Fruit fly (Drosophila melanogaster) whole organism: ENCODE results near the gene Graf.

Source experiments
- CG8478 ChIP-seq: fragments of >200 bp; optimal IDR thresholded peaks from 2 replicates; lab custom pipeline; 2018; ENCODE audit warnings: inconsistent platforms
- Dll ChIP-seq: fragments of >200 bp; optimal IDR thresholded peaks from 2 replicates; lab custom pipeline; 2017
- EcR ChIP-seq, 2 experiments: fragments of >200 bp; optimal IDR thresholded peaks; 2 replicates each; lab custom pipeline; 2017; ENCODE audit warnings: missing biosample characterization in 2 of 2, missing genetic modification characterization in 2 of 2, missing genetic modification reagents in 2 of 2
- pan ChIP-seq: fragments of >200 bp; optimal IDR thresholded peaks from 2 replicates; lab custom pipeline; 2017
- psq ChIP-seq: fragments of >200 bp; optimal IDR thresholded peaks from 2 replicates; lab custom pipeline; 2017
- usp ChIP-seq: fragments of >200 bp; optimal IDR thresholded peaks from 2 replicates; lab custom pipeline; 2017; ENCODE audit warnings: missing biosample characterization, missing genetic modification characterization, mixed read lengths

The Graf gene

DNA sequence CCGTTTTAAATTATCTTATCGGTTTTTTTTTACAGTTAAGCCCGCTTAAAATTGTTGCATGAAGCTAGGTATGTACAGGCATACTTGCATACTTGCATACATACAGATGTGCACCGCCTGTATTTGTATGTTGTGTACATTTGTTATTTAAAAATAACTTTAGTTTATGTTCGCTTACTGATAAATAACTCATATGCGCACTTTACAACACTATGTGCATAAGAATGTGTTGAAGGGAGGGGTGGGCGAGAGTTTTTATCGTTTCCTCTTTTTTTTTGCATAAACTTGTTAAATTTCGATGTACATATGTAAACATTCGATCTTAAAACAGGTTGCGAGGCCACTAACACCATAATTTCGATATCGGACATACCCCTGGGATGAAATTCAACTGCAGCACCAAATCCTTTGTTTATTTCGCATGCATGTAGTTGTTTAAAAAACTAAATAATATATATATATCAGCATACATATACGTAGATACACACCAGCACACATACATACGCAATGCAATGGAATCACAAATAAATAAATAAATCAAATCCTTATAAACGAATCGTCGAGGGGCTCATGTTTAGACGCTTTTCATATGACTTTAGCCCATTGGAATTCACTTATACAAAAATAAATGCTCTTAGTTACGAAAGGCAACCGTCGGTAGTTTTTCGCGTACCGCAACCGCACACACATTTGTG, 634 bp downstream of the Graf start:
- no peak for TF ChIP-seq psq (lab: Kevin White, UChicago)
- TF ChIP-seq pan (lab: Kevin White, UChicago), result peak; percentile 32

DNA sequence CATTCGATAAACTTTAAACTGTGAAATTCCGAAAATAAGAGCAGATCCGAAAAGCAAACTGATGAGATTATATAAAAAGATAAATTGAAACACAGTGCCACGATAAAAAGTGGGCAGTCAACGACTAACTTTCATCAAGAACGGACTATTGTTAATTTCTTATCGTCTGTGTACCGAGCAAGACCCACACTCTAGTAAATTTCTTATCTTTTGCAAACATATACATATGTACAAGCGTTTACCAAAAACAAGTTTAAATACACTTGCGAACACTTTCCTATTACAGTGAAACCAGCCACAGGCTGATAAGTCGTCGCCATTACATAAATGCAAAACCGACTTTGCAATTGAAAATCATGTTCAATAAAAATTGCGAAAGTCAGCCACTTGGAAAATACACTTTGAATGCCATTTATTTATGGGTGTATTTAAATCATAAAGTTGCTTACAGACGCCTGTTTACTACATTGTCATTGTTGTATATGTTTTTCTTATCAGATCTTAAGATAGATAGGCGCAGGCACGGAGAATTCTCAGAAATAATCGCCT, 1.8 kb downstream of the Graf start:
- TF ChIP-seq usp (GFP tag; lab: Kevin White, UChicago), result no peak
- TF ChIP-seq psq (lab: Kevin White, UChicago), result no peak
- no peak for TF ChIP-seq pan (lab: Kevin White, UChicago)
- TF ChIP-seq Dll (lab: Kevin White, UChicago), result no peak
- TF ChIP-seq EcR (GFP tag; optimal IDR thresholded peaks at IDR 0.05; lab: Kevin White, UChicago), result no peak
- TF ChIP-seq CG8478, result no peak

DNA sequence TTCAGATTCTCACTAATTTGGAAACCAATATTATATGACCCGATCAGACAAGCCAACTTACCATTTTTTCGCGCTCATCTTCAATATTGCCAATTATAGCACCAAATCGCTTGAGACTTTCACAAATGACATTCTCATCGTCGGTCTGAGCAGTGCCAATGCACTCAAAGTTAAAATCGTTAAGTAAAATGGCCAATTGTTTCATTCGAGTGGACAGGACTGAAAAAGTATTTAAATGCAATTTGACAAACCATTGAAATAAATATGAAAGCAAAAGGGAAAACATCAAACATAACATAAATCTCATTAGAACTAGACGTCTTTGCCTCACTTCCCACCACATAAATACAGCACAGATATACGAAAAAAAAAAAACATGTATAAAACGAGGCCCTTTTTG, 4.5 kb downstream of the Graf start, which contains the start of gene CG8260:
Gene CG8260 (plus strand): TSS at position 301 of the 400 bp plus-strand sequence.
- no peak for TF ChIP-seq Dll (lab: Kevin White, UChicago)
- TF ChIP-seq pan (lab: Kevin White, UChicago), result no peak
- TF ChIP-seq CG8478, result no peak
- TF ChIP-seq psq (lab: Kevin White, UChicago), result no peak
- no peak for TF ChIP-seq EcR (GFP tag; optimal IDR thresholded peaks at IDR 0.05; lab: Kevin White, UChicago)
- TF ChIP-seq usp (GFP tag; lab: Kevin White, UChicago), result no peak

DNA sequence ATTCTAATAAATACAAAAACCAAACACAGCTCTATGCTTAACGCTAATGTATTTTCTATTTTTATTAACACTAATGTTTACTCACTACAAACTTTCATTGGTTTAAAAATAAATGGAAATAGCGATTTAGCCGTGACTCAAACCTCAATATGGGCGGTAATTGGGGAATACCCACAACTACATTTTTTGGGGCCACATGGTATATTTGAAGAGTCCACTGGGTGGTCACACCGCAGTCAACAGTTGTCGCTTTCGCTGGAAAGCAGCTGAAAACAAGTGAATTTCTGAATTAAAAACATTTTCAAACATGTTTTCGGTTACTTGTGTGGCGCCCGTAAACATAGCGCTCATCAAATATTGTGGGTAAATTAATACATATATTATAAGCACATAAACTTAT, 11.6 kb downstream of the Graf start, which contains the start of gene Mvd:
Gene Mvd (plus strand): TSS at position 222 of the 400 bp plus-strand sequence.
- TF ChIP-seq pan (lab: Kevin White, UChicago), result no peak
- no peak for TF ChIP-seq psq (lab: Kevin White, UChicago)
- TF ChIP-seq usp (GFP tag; lab: Kevin White, UChicago), result no peak
- TF ChIP-seq EcR (GFP tag; optimal IDR thresholded peaks at IDR 0.05; lab: Kevin White, UChicago), result no peak
- TF ChIP-seq Dll (lab: Kevin White, UChicago), result no peak
- no peak for TF ChIP-seq CG8478

DNA sequence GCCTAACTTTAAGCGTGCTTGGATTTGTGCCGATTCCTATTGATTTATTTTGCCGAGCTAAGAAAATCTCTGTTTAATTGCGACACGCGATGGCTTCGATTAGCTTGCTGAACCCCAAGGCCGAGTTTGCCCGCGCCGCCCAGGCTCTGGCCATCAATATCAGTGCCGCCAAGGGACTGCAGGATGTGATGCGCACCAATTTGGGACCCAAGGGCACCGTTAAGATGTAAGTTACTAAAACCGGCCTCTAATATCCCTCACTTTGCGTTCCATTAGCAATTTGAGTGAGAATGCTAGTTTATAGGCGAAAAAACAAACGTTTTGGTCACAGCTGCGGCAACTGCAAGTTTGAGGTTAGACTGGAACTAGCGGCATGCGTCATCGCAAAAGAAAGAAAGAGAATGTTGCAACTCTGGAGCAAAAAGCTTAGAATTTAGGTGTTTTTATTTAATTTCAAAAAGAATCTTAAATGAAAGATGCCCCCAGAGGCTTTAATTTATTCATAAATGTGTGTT, 13.8 kb downstream of the Graf start:
- TF ChIP-seq pan (lab: Kevin White, UChicago), result no peak
- no peak for TF ChIP-seq CG8478
- no peak for TF ChIP-seq EcR (GFP tag; optimal IDR thresholded peaks at IDR 0.05; lab: Kevin White, UChicago)
- no peak for TF ChIP-seq Dll (lab: Kevin White, UChicago)
- no peak for TF ChIP-seq psq (lab: Kevin White, UChicago)
- TF ChIP-seq usp (GFP tag; lab: Kevin White, UChicago), result no peak

DNA sequence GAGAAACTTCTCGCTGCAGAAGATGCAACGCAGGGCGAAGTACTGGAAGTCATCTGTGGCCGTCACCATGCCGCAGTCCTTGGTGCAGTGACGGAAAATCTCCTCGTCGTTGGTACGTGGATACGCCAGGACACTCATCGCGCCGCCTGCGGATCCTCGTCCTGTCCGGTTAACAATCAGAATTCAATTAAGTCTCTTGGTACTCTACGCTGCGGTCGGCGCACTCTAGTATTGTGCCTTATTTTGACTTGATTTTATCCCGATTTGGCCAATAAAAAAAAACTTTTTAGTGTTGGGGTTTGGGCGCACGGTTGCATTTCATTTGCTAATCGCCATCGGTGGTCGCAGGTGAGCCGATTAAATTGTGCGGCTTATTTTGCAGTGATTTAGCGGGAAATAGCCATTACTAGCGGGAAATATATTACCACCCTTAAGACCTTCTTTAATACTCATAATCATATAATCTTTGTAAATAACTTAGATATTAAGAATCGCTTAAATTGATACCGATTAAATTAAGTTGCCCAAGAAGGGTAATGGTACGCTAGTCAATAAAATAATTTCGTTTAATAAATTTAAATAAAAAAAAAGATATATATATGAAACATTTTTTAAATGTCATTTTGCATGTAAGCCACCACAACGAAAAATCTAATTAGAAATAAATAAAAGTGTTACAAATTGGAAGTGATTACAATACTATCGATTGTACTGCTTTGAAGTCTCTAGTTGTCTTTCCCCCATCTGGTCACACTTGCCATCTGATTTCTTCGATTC, 14.4 kb downstream of the Graf start, which contains the start of the genes CG8944 and CCT6:
Gene CG8944 (minus strand): TSS at position 327 of the 777 bp plus-strand sequence.
Gene CCT6 (plus strand): TSS at position 744 of the 777 bp plus-strand sequence.
- TF ChIP-seq CG8478 (no peak), Dll (lab: Kevin White, UChicago) (no peak), usp (GFP tag; lab: Kevin White, UChicago) (no peak), psq (lab: Kevin White, UChicago) (no peak), EcR (GFP tag; optimal IDR thresholded peaks at IDR 0.05; lab: Kevin White, UChicago) (no peak), pan (lab: Kevin White, UChicago) (no peak)

DNA sequence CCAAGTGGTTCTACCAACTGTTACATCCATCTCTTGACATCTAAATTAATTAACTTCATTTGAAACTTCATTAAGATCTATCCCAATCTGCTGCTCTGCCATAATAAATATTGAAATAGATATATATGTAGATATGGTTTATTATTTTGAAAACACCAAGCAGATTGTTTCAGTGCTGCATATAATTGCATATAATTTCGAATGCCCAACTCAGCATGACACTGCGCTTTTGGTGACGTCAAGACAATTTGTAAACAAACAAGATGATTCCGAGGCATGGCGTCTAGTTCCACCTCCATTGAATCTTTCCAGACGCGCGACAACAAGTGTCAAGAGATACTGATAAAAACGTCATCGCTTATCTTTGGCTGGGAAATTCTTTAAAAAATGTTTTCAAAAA, 19.7 kb downstream of the Graf start:
- TF ChIP-seq psq (lab: Kevin White, UChicago), result no peak
- TF ChIP-seq EcR (GFP tag; optimal IDR thresholded peaks at IDR 0.05; lab: Kevin White, UChicago), result no peak
- no peak for TF ChIP-seq CG8478
- TF ChIP-seq pan (lab: Kevin White, UChicago), result no peak
- TF ChIP-seq Dll (lab: Kevin White, UChicago), result no peak
- no peak for TF ChIP-seq usp (GFP tag; lab: Kevin White, UChicago)

DNA sequence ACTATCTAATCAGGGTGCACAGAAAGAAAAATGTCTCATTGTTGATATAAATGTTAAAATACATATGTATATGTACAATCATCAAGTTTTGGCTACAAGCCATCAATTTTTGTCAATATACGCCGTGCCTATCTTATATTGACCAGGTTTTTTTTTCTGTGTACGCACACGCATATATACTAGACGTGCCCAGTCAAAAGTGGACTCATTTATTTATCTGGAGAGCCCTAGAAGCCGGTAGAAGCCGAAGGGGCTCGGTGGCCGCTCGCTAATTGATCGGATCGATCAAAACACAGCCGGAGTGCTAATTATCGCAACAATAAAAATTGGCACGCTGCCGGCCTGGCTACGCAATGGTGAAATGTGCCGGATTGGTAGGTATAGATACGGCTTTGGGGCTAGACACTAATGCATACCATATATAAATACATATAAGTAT, 20.2 kb downstream of the Graf start:
- TF ChIP-seq psq (lab: Kevin White, UChicago) (no peak), CG8478 (no peak), EcR (GFP tag; optimal IDR thresholded peaks at IDR 0.05; lab: Kevin White, UChicago) (no peak), pan (lab: Kevin White, UChicago) (no peak), usp (GFP tag; lab: Kevin White, UChicago) (no peak), Dll (lab: Kevin White, UChicago) (no peak)

DNA sequence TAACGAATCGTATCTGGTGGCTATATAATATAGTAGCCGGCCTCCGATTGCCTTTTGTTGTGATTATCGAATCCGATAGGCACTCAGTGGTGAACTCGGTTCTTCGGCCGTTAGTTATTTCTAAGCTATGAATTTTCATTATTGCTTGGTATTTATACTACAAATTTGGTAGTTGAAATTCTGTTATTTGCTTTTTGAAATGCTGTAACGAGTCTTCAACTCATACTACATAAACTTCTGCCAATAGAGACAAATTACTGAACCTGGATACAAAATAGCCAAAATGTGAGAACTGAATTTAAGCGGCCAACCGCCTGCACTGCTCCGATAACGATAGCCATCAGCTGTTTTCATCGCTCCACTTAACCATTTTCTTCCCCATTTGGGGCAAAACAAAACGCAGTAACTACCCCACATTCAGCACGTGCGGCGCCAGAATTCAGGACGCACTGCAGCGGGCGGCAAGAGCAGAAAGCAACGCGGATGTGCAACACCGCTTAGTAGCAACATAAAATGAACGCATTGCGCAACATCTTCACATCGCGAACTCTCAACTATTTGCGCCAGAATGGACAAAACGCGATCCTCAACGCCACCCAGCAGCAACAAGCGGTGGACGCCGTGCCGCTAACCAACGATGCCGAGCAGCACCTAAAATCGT, 21.5 kb downstream of the Graf start, which contains the start of the genes CG11679 and CG8206:
Gene CG11679 (minus strand): TSS at position 65 of the 661 bp plus-strand sequence.
Gene CG8206 (plus strand): TSS at position 341 of the 661 bp plus-strand sequence.
- TF ChIP-seq EcR (GFP tag; optimal IDR thresholded peaks at IDR 0.05; lab: Kevin White, UChicago) (no peak), Dll (lab: Kevin White, UChicago) (no peak), usp (GFP tag; lab: Kevin White, UChicago) (no peak), CG8478 (no peak), pan (lab: Kevin White, UChicago) (no peak)

DNA sequence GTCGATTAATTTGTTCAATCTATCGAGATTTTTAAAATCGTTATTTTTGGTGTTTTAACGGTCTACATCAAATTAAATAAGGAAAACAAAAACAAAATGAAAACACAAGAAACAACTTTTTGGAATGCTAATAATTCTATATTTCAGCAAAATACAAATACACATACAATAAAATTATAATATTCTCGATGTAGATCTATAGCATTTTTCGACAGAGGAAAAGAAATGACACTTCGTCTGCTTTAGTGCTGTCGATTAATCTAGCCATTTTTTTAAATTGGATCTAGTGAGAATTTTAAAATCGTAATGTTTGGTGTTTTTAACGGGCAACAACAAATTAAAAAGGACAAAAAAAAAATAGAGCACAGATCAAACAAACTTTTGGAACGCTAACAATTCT, 23.4 kb downstream of the Graf start, which contains the start of gene Arp6:
Gene Arp6 (minus strand): TSS at position 11 of the 400 bp plus-strand sequence.
- TF ChIP-seq psq (lab: Kevin White, UChicago), result no peak
- TF ChIP-seq pan (lab: Kevin White, UChicago), result no peak
- TF ChIP-seq usp (GFP tag; lab: Kevin White, UChicago), result no peak
- TF ChIP-seq CG8478, result no peak
- no peak for TF ChIP-seq EcR (GFP tag; optimal IDR thresholded peaks at IDR 0.05; lab: Kevin White, UChicago)
- TF ChIP-seq Dll (lab: Kevin White, UChicago), result no peak
